Fruit fly (Drosophila melanogaster) whole organism, embryonic: Measurements from ENCODE around the gene Snx3.

Experiments used
- BEAF-32 ChIP-seq: fragments of 200-800 bp; sonication (Bioruptor generic); optimal IDR thresholded peaks from 3 replicates; lab custom pipeline; 2017; ENCODE audit warnings: missing biosample characterization, missing genetic modification characterization, mild to moderate bottlenecking, moderate library complexity, missing genetic modification reagents
- CG10274 ChIP-seq: fragments of 200-800 bp; sonication (Bioruptor generic); optimal IDR thresholded peaks from 3 replicates; lab custom pipeline; 2017; ENCODE audit warnings: missing biosample characterization, mild to moderate bottlenecking, missing genetic modification characterization
- CG10366 ChIP-seq: fragments of 200-800 bp; sonication (Bioruptor generic); IDR thresholded peaks from 2 replicates; pipeline ENCODE4 v1.3.6; 2022; ENCODE audit warnings: missing biosample characterization, missing genetic modification characterization
- CG11247 ChIP-seq: fragments of 200-800 bp; sonication (Bioruptor generic); IDR thresholded peaks from 2 replicates; pipeline ENCODE4 v1.3.6; 2022; ENCODE audit warnings: missing biosample characterization, missing genetic modification characterization
- CG14710 ChIP-seq: fragments of 200-800 bp; sonication (Bioruptor generic); optimal IDR thresholded peaks from 3 replicates; lab custom pipeline; 2019; ENCODE audit warnings: missing biosample characterization, mild to moderate bottlenecking, missing genetic modification characterization, moderate library complexity
- CG17361 ChIP-seq: fragments of 200-800 bp; sonication (Bioruptor generic); IDR thresholded peaks from 3 replicates; pipeline ENCODE4 v1.3.6; 2022; ENCODE audit warnings: missing biosample characterization, missing genetic modification characterization
- CG18262 ChIP-seq: fragments of 200-800 bp; optimal IDR thresholded peaks from 3 replicates; lab custom pipeline; 2019; ENCODE audit warnings: missing biosample characterization, mild to moderate bottlenecking, missing genetic modification characterization, moderate library complexity
- CG4707 ChIP-seq: fragments of 200-800 bp; sonication (Bioruptor generic); optimal IDR thresholded peaks from 2 replicates; lab custom pipeline; 2018; ENCODE audit warnings: missing biosample characterization, mild to moderate bottlenecking, missing genetic modification characterization, moderate library complexity
- CG6765 ChIP-seq: fragments of 200-800 bp; sonication (Bioruptor generic); optimal IDR thresholded peaks from 3 replicates; lab custom pipeline; 2017; ENCODE audit warnings: missing biosample characterization, mild to moderate bottlenecking, missing genetic modification characterization
- CG6791 ChIP-seq: fragments of 200-800 bp; sonication (Bioruptor generic); IDR thresholded peaks from 3 replicates; pipeline ENCODE4 v1.3.6; 2022; ENCODE audit warnings: missing biosample characterization, missing genetic modification characterization; ENCODE audit not compliant: partially characterized antibody
- CG8478 ChIP-seq: fragments of >200 bp; optimal IDR thresholded peaks from 2 replicates; lab custom pipeline; 2018
- CG8944 ChIP-seq: fragments of 200-800 bp; sonication (Bioruptor generic); optimal IDR thresholded peaks from 3 replicates; lab custom pipeline; 2016; ENCODE audit warnings: missing biosample characterization, missing genetic modification characterization
- CHES-1-like ChIP-seq: fragments of 200-800 bp; sonication (Bioruptor generic); optimal IDR thresholded peaks from 2 replicates; lab custom pipeline; 2016; ENCODE audit warnings: missing biosample characterization, missing genetic modification characterization
- CTCF ChIP-seq: fragments of 200-800 bp; sonication (Bioruptor generic); optimal IDR thresholded peaks from 2 replicates; lab custom pipeline; 2017; ENCODE audit warnings: missing biosample characterization, mild to moderate bottlenecking, missing genetic modification characterization, moderate library complexity
- D ChIP-seq, 2 experiments: fragments of 200-800 bp in 1 of 2; fragments of >200 bp in 1 of 2; sonication (Bioruptor generic) in 1 of 2; optimal IDR thresholded peaks; 2 replicates in 1 of 2; 3 replicates in 1 of 2; lab custom pipeline; 2017; ENCODE audit warnings: mild to moderate bottlenecking in 1 of 2, missing biosample characterization in 1 of 2, missing genetic modification characterization in 1 of 2, missing genetic modification reagents in 1 of 2
- Dad ChIP-seq: fragments of 200-800 bp; sonication (Bioruptor generic); optimal IDR thresholded peaks from 3 replicates; lab custom pipeline; 2016; ENCODE audit warnings: missing biosample characterization, missing genetic modification characterization
- ERR ChIP-seq: fragments of 200-800 bp; sonication (Bioruptor generic); optimal IDR thresholded peaks from 2 replicates; lab custom pipeline; 2016; ENCODE audit warnings: missing biosample characterization, missing genetic modification characterization
- Ets65A ChIP-seq: fragments of 200-800 bp; sonication (Bioruptor generic); peaks from one replicate; lab custom pipeline; 2016; ENCODE audit warnings: missing biosample characterization, missing genetic modification characterization
- HLH4C ChIP-seq: fragments of 200-800 bp; sonication (Bioruptor generic); IDR thresholded peaks from 3 replicates; pipeline ENCODE4 v1.3.6; 2022; ENCODE audit warnings: missing biosample characterization, missing genetic modification characterization; ENCODE audit not compliant: partially characterized antibody
- Lim3 ChIP-seq: fragments of 200-800 bp; sonication (Bioruptor generic); IDR thresholded peaks from 2 replicates; pipeline ENCODE4 v1.3.6; 2022; ENCODE audit warnings: missing biosample characterization, missing genetic modification characterization
- Lpt ChIP-seq: fragments of >200 bp; optimal IDR thresholded peaks from 2 replicates; lab custom pipeline; 2018; ENCODE audit warnings: missing biosample characterization, missing genetic modification characterization
- Myb ChIP-seq: fragments of 200-800 bp; sonication (Bioruptor generic); optimal IDR thresholded peaks from 2 replicates; lab custom pipeline; 2016; ENCODE audit warnings: missing biosample characterization, missing genetic modification characterization
- Neu2 ChIP-seq: fragments of 200-800 bp; sonication (Bioruptor generic); optimal IDR thresholded peaks from 3 replicates; lab custom pipeline; 2016; ENCODE audit warnings: missing biosample characterization, missing genetic modification characterization, borderline replicate concordance
- PHDP ChIP-seq: fragments of 200-800 bp; sonication (Bioruptor generic); optimal IDR thresholded peaks from 3 replicates; lab custom pipeline; 2018; ENCODE audit warnings: missing biosample characterization, mild to moderate bottlenecking, missing genetic modification characterization, moderate library complexity
- Ptx1 ChIP-seq: fragments of 200-800 bp; sonication (Bioruptor generic); IDR thresholded peaks from 2 replicates; pipeline ENCODE4 v1.3.6; 2022; ENCODE audit warnings: missing biosample characterization, missing genetic modification characterization
- Scr ChIP-seq: fragments of 200-800 bp; sonication (Bioruptor generic); IDR thresholded peaks from 2 replicates; pipeline ENCODE4 v1.3.6; 2022; ENCODE audit warnings: missing biosample characterization, missing genetic modification characterization; ENCODE audit not compliant: partially characterized antibody
- Sox100B ChIP-seq: fragments of 200-800 bp; sonication (Bioruptor generic); optimal IDR thresholded peaks from 3 replicates; lab custom pipeline; 2018; ENCODE audit warnings: missing biosample characterization, mild to moderate bottlenecking, missing genetic modification characterization
- Xrp1 ChIP-seq: fragments of 200-800 bp; sonication (Bioruptor generic); IDR thresholded peaks from 2 replicates; pipeline ENCODE4 v1.3.6; 2022; ENCODE audit warnings: missing biosample characterization, missing genetic modification characterization
- ac ChIP-seq: fragments of 200-800 bp; sonication (Bioruptor generic); optimal IDR thresholded peaks from 3 replicates; lab custom pipeline; 2017; ENCODE audit warnings: missing biosample characterization, mild to moderate bottlenecking, missing genetic modification characterization
- cg ChIP-seq: fragments of 200-800 bp; sonication (Bioruptor generic); optimal IDR thresholded peaks from 3 replicates; lab custom pipeline; 2019; ENCODE audit warnings: missing biosample characterization, mild to moderate bottlenecking, missing genetic modification characterization, moderate library complexity
- crol ChIP-seq: fragments of 200-800 bp; sonication (Bioruptor generic); IDR thresholded peaks from 2 replicates; pipeline ENCODE4 v1.3.6; 2022; ENCODE audit warnings: missing biosample characterization, missing genetic modification characterization
- ewg ChIP-seq: fragments of 200-800 bp; sonication (Bioruptor generic); optimal IDR thresholded peaks from 3 replicates; lab custom pipeline; 2017; ENCODE audit warnings: mild to moderate bottlenecking, missing biosample characterization, missing genetic modification reagents, missing genetic modification characterization
- fd3F ChIP-seq: fragments of 200-800 bp; sonication (Bioruptor generic); optimal IDR thresholded peaks from 2 replicates; lab custom pipeline; 2018; ENCODE audit warnings: missing biosample characterization, mild to moderate bottlenecking, missing genetic modification characterization, moderate library complexity
- fd96Cb ChIP-seq: fragments of 200-800 bp; sonication (Bioruptor generic); optimal IDR thresholded peaks from 2 replicates; lab custom pipeline; 2018; ENCODE audit warnings: missing biosample characterization, mild to moderate bottlenecking, missing genetic modification characterization, moderate library complexity
- gfzf ChIP-seq: fragments of 200-800 bp; sonication (Bioruptor generic); optimal IDR thresholded peaks from 2 replicates; lab custom pipeline; 2016; ENCODE audit warnings: missing biosample characterization, mild to moderate bottlenecking, missing genetic modification characterization, moderate library complexity
- grau ChIP-seq: fragments of 200-800 bp; optimal IDR thresholded peaks from 3 replicates; lab custom pipeline; 2019; ENCODE audit warnings: missing biosample characterization, mild to moderate bottlenecking, missing genetic modification characterization, moderate library complexity
- lbe ChIP-seq: fragments of 200-800 bp; sonication (Bioruptor generic); optimal IDR thresholded peaks from 2 replicates; lab custom pipeline; 2016; ENCODE audit warnings: missing biosample characterization, mild to moderate bottlenecking, missing genetic modification characterization
- lmd ChIP-seq: fragments of 200-800 bp; sonication (Bioruptor generic); IDR thresholded peaks from 2 replicates; pipeline ENCODE4 v1.3.6; 2022; ENCODE audit warnings: missing biosample characterization, missing genetic modification characterization
- onecut ChIP-seq: fragments of 200-800 bp; sonication (Bioruptor generic); IDR thresholded peaks from 2 replicates; pipeline ENCODE4 v1.3.6; 2022; ENCODE audit warnings: missing biosample characterization, missing genetic modification characterization
- slbo ChIP-seq: fragments of 200-800 bp; sonication (Bioruptor generic); IDR thresholded peaks from 2 replicates; pipeline ENCODE4 v1.3.6; 2022; ENCODE audit warnings: missing biosample characterization, missing genetic modification characterization
- slou ChIP-seq: fragments of 200-800 bp; sonication (Bioruptor generic); optimal IDR thresholded peaks from 3 replicates; lab custom pipeline; 2016; ENCODE audit warnings: missing biosample characterization, missing genetic modification characterization
- vnd ChIP-seq: fragments of 200-800 bp; sonication (Bioruptor generic); IDR thresholded peaks from 3 replicates; pipeline ENCODE4 v1.3.6; 2022; ENCODE audit warnings: missing biosample characterization, missing genetic modification characterization; ENCODE audit not compliant: partially characterized antibody
- wek ChIP-seq: fragments of 200-800 bp; sonication (Bioruptor generic); optimal IDR thresholded peaks from 3 replicates; lab custom pipeline; 2018; ENCODE audit warnings: missing biosample characterization, mild to moderate bottlenecking, missing genetic modification characterization, moderate library complexity

Snx3 gene

DNA sequence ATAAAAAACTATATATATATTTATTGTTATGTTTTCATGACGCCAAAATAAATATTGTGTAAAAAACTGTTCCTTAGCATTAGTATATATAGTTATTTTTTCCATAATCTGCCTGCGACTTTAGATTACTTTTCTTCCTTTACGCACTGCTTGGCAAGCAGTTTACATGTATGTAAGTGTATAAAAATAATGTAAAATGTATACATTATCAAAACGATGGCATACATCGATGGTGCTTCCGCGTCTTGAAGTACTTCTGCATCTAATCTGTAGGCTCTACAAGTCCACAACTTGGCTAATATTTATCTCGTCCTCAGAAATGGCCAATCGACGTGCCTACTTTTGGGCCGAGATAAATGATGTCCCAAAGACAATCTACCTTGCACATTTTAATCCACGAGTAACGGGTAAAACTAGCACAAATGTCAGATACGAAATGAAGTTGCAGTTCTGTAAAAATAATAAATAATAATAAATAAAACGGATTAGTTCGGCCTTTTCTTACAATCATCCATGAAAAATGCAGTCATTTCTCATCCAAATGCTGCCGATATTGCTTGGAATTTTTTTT is 10.2 kb downstream of the Snx3 start, which contains the start of gene CG11608 (continued):
- no peak for TF ChIP-seq CG11247 (GFP tag; lab: Robert Waterston, UW)
- peak; percentile 71 for TF ChIP-seq CG6791 (GFP tag; lab: Robert Waterston, UW)
- TF ChIP-seq HLH4C (GFP tag; lab: Robert Waterston, UW): no peak; the same call in 2 of the 3 replicates
- TF ChIP-seq CG4707 (GFP tag; lab: Kevin White, UChicago): no peak
- no peak for TF ChIP-seq CHES-1-like (GFP tag; lab: Kevin White, UChicago)
- no peak for TF ChIP-seq ewg (GFP tag; lab: Kevin White, UChicago)
- TF ChIP-seq lmd (GFP tag; lab: Robert Waterston, UW): no peak
- no peak for TF ChIP-seq Lpt (GFP tag; lab: Kevin White, UChicago)
- TF ChIP-seq, all 482 proteins: peak for 25

- TF ChIP-seq Dad (GFP tag; lab: Kevin White, UChicago): no peak
- no peak for TF ChIP-seq onecut (GFP tag; lab: Robert Waterston, UW)
- no peak for TF ChIP-seq cg (GFP tag; lab: Kevin White, UChicago)
- TF ChIP-seq Ets65A: peak; percentile 84
- TF ChIP-seq CG10366 (GFP tag; lab: Robert Waterston, UW): no peak
- peak; percentile 71 for TF ChIP-seq CG8478 (lab: Kevin White, UChicago)
- TF ChIP-seq fd3F (GFP tag; lab: Kevin White, UChicago): no peak
Observed at dm6 chr3R:12641620-12642019, 13.8 kb downstream of the Snx3 start.

DNA sequence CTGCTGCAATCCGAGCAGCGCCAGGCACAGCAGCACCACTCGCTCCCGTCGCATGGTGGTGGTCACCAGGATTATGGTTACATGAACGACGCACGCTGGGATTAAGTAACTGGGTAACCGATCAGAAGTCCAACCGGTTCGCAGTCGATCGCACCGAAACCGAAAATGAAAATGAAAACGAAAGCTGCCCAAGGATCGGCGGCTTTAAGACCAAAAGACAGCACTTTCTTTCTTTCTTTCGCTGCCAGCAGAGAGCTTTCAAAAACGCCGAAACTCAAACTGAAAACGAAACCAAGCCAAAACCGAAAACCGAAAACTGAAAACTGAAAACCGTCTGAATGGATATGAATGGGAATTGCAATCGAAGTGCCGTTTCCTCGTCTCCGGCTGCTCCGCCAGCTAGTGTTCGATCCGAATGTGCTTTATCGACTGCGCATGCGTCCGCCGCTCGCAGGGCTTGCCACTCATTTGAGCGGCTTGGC is 14.3 kb downstream of the Snx3 start, which contains the start of gene CG6753:
TSS of gene CG6753 (minus strand) at position 432 of the 482 bp plus-strand sequence.
- TF ChIP-seq vnd (GFP tag; lab: Robert Waterston, UW): 0 out of 3 replicates have a peak, but pooled peaks have one; percentile 16
- TF ChIP-seq CTCF (GFP tag; lab: Kevin White, UChicago): no peak

DNA sequence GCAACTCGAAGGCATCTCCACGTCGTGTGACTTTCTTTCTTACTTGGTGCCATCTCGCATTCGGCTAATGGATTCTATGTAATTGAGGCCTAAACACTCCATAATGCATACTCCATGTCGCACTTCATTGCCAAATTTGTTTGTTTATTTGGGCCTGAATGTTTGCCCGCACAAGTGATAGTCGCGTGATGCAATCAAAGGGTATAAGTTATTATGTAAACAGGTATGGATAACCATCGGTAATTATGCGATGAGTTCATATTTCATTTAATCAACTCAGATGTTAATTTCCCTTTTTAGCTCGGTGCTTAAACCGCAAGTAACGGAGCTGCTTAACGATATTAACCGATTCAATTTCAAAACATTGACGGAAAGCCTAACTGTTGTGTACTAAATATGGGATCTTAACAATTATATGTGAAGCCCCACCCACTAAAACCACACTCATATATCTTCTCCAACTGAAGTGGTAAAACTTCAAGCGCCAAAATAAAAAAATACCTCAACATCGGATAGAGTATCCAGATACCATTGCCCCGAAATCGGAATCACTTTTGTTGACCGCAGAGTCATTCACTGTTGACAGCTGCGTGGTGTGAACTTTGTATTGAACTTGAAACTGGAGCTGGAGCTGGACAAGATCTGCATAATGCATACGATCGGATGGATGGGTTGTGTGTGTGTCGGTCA is 16.9 kb downstream of the Snx3 start:
- TF ChIP-seq CG14710 (tag; lab: Kevin White, UChicago) (no peak), PHDP (tag; lab: Kevin White, UChicago) (no peak), lbe (no peak), CG18262 (peak; percentile 18), CG10274 (GFP tag; lab: Kevin White, UChicago) (no peak), CG6765 (GFP tag; lab: Kevin White, UChicago) (no peak), slou (GFP tag; lab: Kevin White, UChicago) (no peak), D (optimal IDR thresholded peaks at IDR 0.05; lab: Kevin White, UChicago) (no peak), D (GFP tag; optimal IDR thresholded peaks at IDR 0.05; lab: Kevin White, UChicago) (peak; percentile 0), Ptx1 (GFP tag; lab: Robert Waterston, UW) (0 out of 2 replicates have a peak, but pooled peaks have one; percentile 29), CG8944 (GFP tag; lab: Kevin White, UChicago) (no peak), crol (GFP tag; lab: Robert Waterston, UW) (no peak), ewg (GFP tag; lab: Kevin White, UChicago) (no peak), CG17361 (0 out of 3 replicates have a peak, but pooled peaks have one; percentile 16), Sox100B (GFP tag; lab: Kevin White, UChicago) (peak; percentile 15), grau (tag; lab: Kevin White, UChicago) (peak; percentile 3), slbo (GFP tag; lab: Robert Waterston, UW) (no peak), Myb (GFP tag; lab: Kevin White, UChicago) (no peak), ac (no peak), gfzf (GFP tag; lab: Kevin White, UChicago) (no peak), BEAF-32 (GFP tag; lab: Kevin White, UChicago) (no peak), Lim3 (no peak), wek (no peak), Scr (GFP tag; lab: Robert Waterston, UW) (no peak), ERR (GFP tag; lab: Kevin White, UChicago) (no peak), fd96Cb (tag; lab: Kevin White, UChicago) (no peak), Xrp1 (GFP tag; lab: Robert Waterston, UW) (no peak), Neu2 (GFP tag; lab: Kevin White, UChicago) (no peak)
